Fruit fly (Drosophila melanogaster): ENCODE data around the gene Rbcn-3A.
A peak's percentile ranks its signal among the peaks of the same experiment; 100 is the strongest.

Rbcn-3A gene

DNA sequence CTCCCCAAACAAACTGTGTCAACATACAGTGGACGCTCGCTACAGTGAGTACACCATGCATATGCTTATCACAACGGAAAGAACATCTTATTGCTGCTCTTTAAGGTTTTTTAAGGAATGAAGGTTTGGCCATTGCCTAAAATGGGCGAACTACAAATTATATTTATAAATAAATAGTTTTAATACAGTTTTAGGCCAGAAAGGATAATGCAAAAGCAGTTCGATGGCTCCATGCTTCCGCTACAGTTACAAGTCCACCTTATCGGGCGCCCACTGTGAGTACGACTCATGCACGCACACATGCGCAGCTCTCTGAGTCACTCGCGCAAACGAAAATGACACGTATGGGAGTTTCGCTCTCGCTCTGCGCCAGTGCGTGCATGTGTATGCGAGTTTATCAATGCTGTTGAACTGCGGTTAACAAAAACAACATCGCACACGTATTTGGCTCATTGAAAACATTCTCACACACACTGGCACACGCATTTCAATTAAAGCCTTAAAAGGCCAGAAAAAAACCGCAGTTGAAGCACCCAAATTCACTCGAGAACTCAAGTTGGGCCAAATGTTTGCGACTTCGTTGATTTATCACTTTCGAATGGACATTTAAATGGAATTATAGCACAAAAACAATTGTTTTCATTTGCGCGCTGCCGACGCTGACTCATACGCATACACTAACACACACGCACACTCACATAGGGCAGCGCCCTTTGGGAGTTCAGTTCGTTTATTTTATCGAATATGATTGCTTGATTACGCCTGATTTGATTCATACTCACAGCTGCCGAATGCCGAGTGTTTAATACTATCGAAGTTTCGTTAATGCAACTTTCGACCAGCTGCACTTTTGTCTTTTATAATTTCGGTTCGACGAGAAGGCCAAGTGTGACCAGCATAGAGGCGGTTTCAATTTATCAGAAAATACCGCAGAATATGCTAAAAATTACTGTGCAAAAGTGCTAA lies 30.8 kb downstream of the Rbcn-3A start, which contains the start of gene sqh (continued):
- no peak for TF ChIP-seq Hmx (GFP tag; optimal IDR thresholded peaks at IDR 0.05)
- 0 out of 2 replicates have a peak, but pooled peaks have one; percentile 17 for TF ChIP-seq crol (GFP tag; IDR thresholded peaks at IDR 0.05)
- TF ChIP-seq CG2678 (tag; optimal IDR thresholded peaks at IDR 0.05), result peak; percentile 92
- peak; percentile 47 for TF ChIP-seq tup (GFP tag; optimal IDR thresholded peaks at IDR 0.05)
- peak in 1 of 2 experiments; percentile 48 for TF ChIP-seq crp (GFP tag; optimal IDR thresholded peaks at IDR 0.05)
- TF ChIP-seq run (tag; optimal IDR thresholded peaks at IDR 0.05), result peak; percentile 47
- TF ChIP-seq sens (GFP tag), result peak; percentile 92
- no peak for TF ChIP-seq inv (GFP tag; IDR thresholded peaks at IDR 0.05; ENCODE audit: partially characterized antibody)
- peak; percentile 84 for TF ChIP-seq Ssrp (tag; optimal IDR thresholded peaks at IDR 0.05)
- peak; percentile 91 for TF ChIP-seq sob (GFP tag; IDR thresholded peaks at IDR 0.05)
- peak; percentile 77 for TF ChIP-seq tap (tag; optimal IDR thresholded peaks at IDR 0.05)
- peak; percentile 82 for TF ChIP-seq CG6813 (GFP tag; optimal IDR thresholded peaks at IDR 0.05)
- TF ChIP-seq CG10979 (tag; optimal IDR thresholded peaks at IDR 0.05), result peak; percentile 78
- TF ChIP-seq Ptx1 (GFP tag; IDR thresholded peaks at IDR 0.05), result peak; percentile 94
- no peak for TF ChIP-seq cad (GFP tag; optimal IDR thresholded peaks at IDR 0.05)
- peak; percentile 73; the same call in 1 of the 2 replicates for TF ChIP-seq toy (GFP tag; IDR thresholded peaks at IDR 0.05)
- TF ChIP-seq CG12071 (GFP tag; optimal IDR thresholded peaks at IDR 0.05), result peak; percentile 62
- peak; percentile 37 for TF ChIP-seq CG8944 (GFP tag; optimal IDR thresholded peaks at IDR 0.05)
- TF ChIP-seq CG11696 (GFP tag; IDR thresholded peaks at IDR 0.05), result peak; percentile 51; the same call in 1 of the 2 replicates
- TF ChIP-seq wor (GFP tag; IDR thresholded peaks at IDR 0.05), result peak; percentile 81
- TF ChIP-seq hbn (GFP tag; IDR thresholded peaks at IDR 0.05; ENCODE audit: partially characterized antibody), result no peak
- TF ChIP-seq CG4617 (GFP tag; optimal IDR thresholded peaks at IDR 0.05; ENCODE audit: borderline replicate concordance), result peak; percentile 26
- TF ChIP-seq pfk (GFP tag; optimal IDR thresholded peaks at IDR 0.05), result no peak
- TF ChIP-seq cas (GFP tag; IDR thresholded peaks at IDR 0.05), result peak; percentile 55; the same call in 1 of the 2 replicates
- TF ChIP-seq Oaz (GFP tag; IDR thresholded peaks at IDR 0.05), result peak; percentile 82
- TF ChIP-seq Meics (GFP tag; optimal IDR thresholded peaks at IDR 0.05), result peak; percentile 91
- TF ChIP-seq Adf1 (GFP tag; IDR thresholded peaks at IDR 0.05), result peak; percentile 64
- TF ChIP-seq Dref (GFP tag; IDR thresholded peaks at IDR 0.05), result 0 out of 2 replicates have a peak, but pooled peaks have one; percentile 19
- TF ChIP-seq fd102C (GFP tag; optimal IDR thresholded peaks at IDR 0.05), result no peak
- TF ChIP-seq zfh2 (GFP tag; optimal IDR thresholded peaks at IDR 0.05), result peak; percentile 49
- TF ChIP-seq CG42726 (GFP tag; IDR thresholded peaks at IDR 0.05; ENCODE audit: partially characterized antibody), result no peak
- TF ChIP-seq CG10147 (GFP tag; optimal IDR thresholded peaks at IDR 0.05), result peak; percentile 74
- TF ChIP-seq Max (GFP tag; optimal IDR thresholded peaks at IDR 0.05), result peak; percentile 71
- peak; percentile 52 for TF ChIP-seq CG10462 (GFP tag; optimal IDR thresholded peaks at IDR 0.05)
- TF ChIP-seq CG43689 (GFP tag; IDR thresholded peaks at IDR 0.05), result peak; percentile 64; the same call in 1 of the 2 replicates
- TF ChIP-seq CG1602 (GFP tag; optimal IDR thresholded peaks at IDR 0.05), result peak; percentile 68
- TF ChIP-seq fru (optimal IDR thresholded peaks at IDR 0.05), result no peak
- TF ChIP-seq unpg (GFP tag; optimal IDR thresholded peaks at IDR 0.05), result peak; percentile 87
- TF ChIP-seq Nf-YC (tag; optimal IDR thresholded peaks at IDR 0.05), result peak; percentile 84
- TF ChIP-seq CG11456 (GFP tag; IDR thresholded peaks at IDR 0.05), result peak; percentile 89
- no peak for TF ChIP-seq D (optimal IDR thresholded peaks at IDR 0.05)
- TF ChIP-seq D (GFP tag; optimal IDR thresholded peaks at IDR 0.05), result peak; percentile 82
- peak; percentile 24 for TF ChIP-seq CG17186 (GFP tag; optimal IDR thresholded peaks at IDR 0.05)
- TF ChIP-seq CG3838 (GFP tag; optimal IDR thresholded peaks at IDR 0.05), result no peak
- peak; percentile 74; the same call in 1 of the 2 replicates for TF ChIP-seq CG4360 (GFP tag; IDR thresholded peaks at IDR 0.05)
- TF ChIP-seq mam (GFP tag; optimal IDR thresholded peaks at IDR 0.05), result peak; percentile 54
- peak; percentile 57 for TF ChIP-seq sqz (GFP tag; optimal IDR thresholded peaks at IDR 0.05)
- TF ChIP-seq usp (GFP tag; optimal IDR thresholded peaks at IDR 0.05), result no peak
- TF ChIP-seq disco-r (GFP tag; optimal IDR thresholded peaks at IDR 0.05), result peak; percentile 46
